Worm (Caenorhabditis elegans): ENCODE measurements around the gene Y38E10A.22.

- no peak for TF ChIP-seq nhr-77 (tag; optimal IDR thresholded peaks at IDR 0.05)
- TF ChIP-seq nhr-237 (tag; optimal IDR thresholded peaks at IDR 0.05): no peak
- no peak for TF ChIP-seq lin-15B (tag; optimal IDR thresholded peaks at IDR 0.05)
- TF ChIP-seq pqm-1 (tag; optimal IDR thresholded peaks at IDR 0.05): no peak
- no peak for TF ChIP-seq fkh-10 (GFP tag; optimal IDR thresholded peaks at IDR 0.05)
- TF ChIP-seq egl-5 (tag; optimal IDR thresholded peaks at IDR 0.05): no peak
- no peak for TF ChIP-seq nhr-23 (tag; optimal IDR thresholded peaks at IDR 0.05)
- no peak for TF ChIP-seq hmg-11 (tag; optimal IDR thresholded peaks at IDR 0.05)
Measured at ce11 chrII:12673311-12673710, 4.3 kb downstream of the Y38E10A.22 start.
